Worm (Caenorhabditis elegans) whole organism, L2 larva: ENCODE data around the gene D1005.6.
A peak's percentile ranks its signal among the peaks of the same experiment; 100 is the strongest.

Experiments used
- C34F6.9 ChIP-seq: fragments of 150-350 bp; optimal IDR thresholded peaks from 2 replicates; lab custom pipeline; 2014; ENCODE audit warnings: missing biosample characterization, missing genetic modification characterization
- R02D3.7 ChIP-seq: fragments of 150-350 bp; optimal IDR thresholded peaks from 2 replicates; lab custom pipeline; 2014; ENCODE audit warnings: missing biosample characterization, missing genetic modification characterization
- Y55F3AM.14 ChIP-seq: fragments of 200-800 bp; sonication (Bioruptor generic); optimal IDR thresholded peaks from 2 replicates; lab custom pipeline; 2018; ENCODE audit warnings: mild to moderate bottlenecking, missing genetic modification characterization, missing compliant biosample characterization
- alr-1 ChIP-seq: fragments of 150-350 bp; optimal IDR thresholded peaks from 2 replicates; lab custom pipeline; 2014; ENCODE audit warnings: missing biosample characterization, missing genetic modification characterization
- aly-2 ChIP-seq: fragments of 150-350 bp; optimal IDR thresholded peaks from 2 replicates; lab custom pipeline; 2014; ENCODE audit warnings: missing biosample characterization, missing genetic modification characterization
- ama-1 ChIP-seq: fragments of 150-350 bp; optimal IDR thresholded peaks from 2 replicates; lab custom pipeline; 2018; ENCODE audit warnings: inconsistent platforms
- ceh-82 ChIP-seq: fragments of 150-350 bp; optimal IDR thresholded peaks from 2 replicates; lab custom pipeline; 2014; ENCODE audit warnings: missing biosample characterization, missing genetic modification characterization
- crh-2 ChIP-seq: sonication (generic microtip); optimal IDR thresholded peaks from 2 replicates; lab custom pipeline; 2017; ENCODE audit warnings: missing biosample characterization, missing genetic modification characterization
- dmd-4 ChIP-seq: sonication (generic microtip); optimal IDR thresholded peaks from 2 replicates; lab custom pipeline; 2017; ENCODE audit warnings: missing biosample characterization, missing genetic modification characterization
- egl-27 ChIP-seq: sonication (generic microtip); optimal IDR thresholded peaks from 3 replicates; lab custom pipeline; 2017; ENCODE audit warnings: missing biosample characterization, missing genetic modification reagents, missing genetic modification characterization
- elt-3 ChIP-seq: sonication (generic microtip); optimal IDR thresholded peaks from 2 replicates; lab custom pipeline; 2017; ENCODE audit warnings: missing biosample characterization, missing genetic modification characterization
- fos-1 ChIP-seq: fragments of 150-350 bp; optimal IDR thresholded peaks from 2 replicates; lab custom pipeline; 2014; ENCODE audit warnings: missing biosample characterization, missing genetic modification characterization
- gmeb-1 ChIP-seq: fragments of 150-350 bp; optimal IDR thresholded peaks from 2 replicates; lab custom pipeline; 2014; ENCODE audit warnings: missing biosample characterization, missing genetic modification characterization
- lin-11 ChIP-seq: fragments of 150-350 bp; sonication (generic microtip); optimal IDR thresholded peaks from 2 replicates; lab custom pipeline; 2014; ENCODE audit warnings: missing biosample characterization, missing genetic modification characterization, inconsistent platforms, mixed read lengths
- lin-13 ChIP-seq: fragments of 150-350 bp; optimal IDR thresholded peaks from 2 replicates; lab custom pipeline; 2014; ENCODE audit warnings: missing biosample characterization, missing genetic modification reagents, missing genetic modification characterization
- lin-39 ChIP-seq: fragments of 150-350 bp; optimal IDR thresholded peaks from 2 replicates; lab custom pipeline; 2014; ENCODE audit warnings: missing biosample characterization, missing genetic modification reagents, missing genetic modification characterization
- mbf-1 ChIP-seq: sonication (generic microtip); optimal IDR thresholded peaks from 2 replicates; lab custom pipeline; 2017; ENCODE audit warnings: missing biosample characterization, missing genetic modification characterization
- mdl-1 ChIP-seq, 2 experiments: fragments of 150-350 bp in 1 of 2; sonication (generic microtip) in 1 of 2; optimal IDR thresholded peaks; 2 replicates each; lab custom pipeline; 2017; ENCODE audit warnings: missing biosample characterization in 2 of 2, missing genetic modification characterization in 2 of 2
- nhr-11 ChIP-seq: fragments of 150-350 bp; optimal IDR thresholded peaks from 2 replicates; lab custom pipeline; 2014; ENCODE audit warnings: missing biosample characterization, missing genetic modification characterization
- nhr-129 ChIP-seq: fragments of 150-350 bp; optimal IDR thresholded peaks from 2 replicates; lab custom pipeline; 2014; ENCODE audit warnings: missing biosample characterization, missing genetic modification characterization
- nhr-21 ChIP-seq: fragments of 150-350 bp; optimal IDR thresholded peaks from 2 replicates; lab custom pipeline; 2014; ENCODE audit warnings: missing biosample characterization, missing genetic modification characterization
- nhr-237 ChIP-seq: fragments of 150-350 bp; optimal IDR thresholded peaks from 2 replicates; lab custom pipeline; 2014; ENCODE audit warnings: missing biosample characterization, missing genetic modification characterization
- peb-1 ChIP-seq: fragments of 150-350 bp; optimal IDR thresholded peaks from 2 replicates; lab custom pipeline; 2014; ENCODE audit warnings: missing biosample characterization, missing genetic modification characterization
- sem-4 ChIP-seq: fragments of 150-350 bp; optimal IDR thresholded peaks from 2 replicates; lab custom pipeline; 2014; ENCODE audit warnings: missing biosample characterization, missing genetic modification reagents, missing genetic modification characterization
- skn-1 ChIP-seq: sonication (generic microtip); optimal IDR thresholded peaks from 2 replicates; lab custom pipeline; 2017; ENCODE audit warnings: missing biosample characterization, missing genetic modification characterization
- sma-3 ChIP-seq: sonication (generic microtip); optimal IDR thresholded peaks from 2 replicates; lab custom pipeline; 2016; ENCODE audit warnings: missing genetic modification reagents, missing genetic modification characterization, missing compliant biosample characterization
- sma-9 ChIP-seq, 2 experiments: fragments of 150-350 bp in 1 of 2; sonication (generic microtip) in 1 of 2; optimal IDR thresholded peaks; 2 replicates each; lab custom pipeline; 2014 to 2016; ENCODE audit warnings: missing genetic modification characterization in 2 of 2, mild to moderate bottlenecking in 1 of 2, missing biosample characterization in 1 of 2, missing compliant biosample characterization in 1 of 2, missing genetic modification reagents in 1 of 2, moderate library complexity in 1 of 2
- snpc-4 ChIP-seq: fragments of 150-350 bp; optimal IDR thresholded peaks from 2 replicates; lab custom pipeline; 2014; ENCODE audit warnings: missing biosample characterization, missing genetic modification characterization
- unc-39 ChIP-seq: fragments of 150-350 bp; optimal IDR thresholded peaks from 2 replicates; lab custom pipeline; 2014; ENCODE audit warnings: missing biosample characterization, missing genetic modification characterization
- unc-55 ChIP-seq: fragments of 150-350 bp; sonication (generic microtip); optimal IDR thresholded peaks from 3 replicates; lab custom pipeline; 2014; ENCODE audit warnings: missing biosample characterization, missing genetic modification reagents, missing genetic modification characterization
- unc-62 ChIP-seq: fragments of 150-350 bp; optimal IDR thresholded peaks from 2 replicates; lab custom pipeline; 2014; ENCODE audit warnings: missing biosample characterization, missing genetic modification reagents, missing genetic modification characterization
- zag-1 ChIP-seq: fragments of 150-350 bp; optimal IDR thresholded peaks from 2 replicates; lab custom pipeline; 2014; ENCODE audit warnings: missing biosample characterization, missing genetic modification characterization
- ztf-1 ChIP-seq: fragments of 200-800 bp; sonication (Bioruptor generic); conservative IDR thresholded peaks from 2 replicates; pipeline ENCODE4 v1.3.6; 2022; ENCODE audit warnings: missing genetic modification characterization, missing compliant biosample characterization
- ztf-11 ChIP-seq: sonication (generic microtip); optimal IDR thresholded peaks from 2 replicates; lab custom pipeline; 2017; ENCODE audit warnings: missing biosample characterization, missing genetic modification characterization

Gene D1005.6

DNA sequence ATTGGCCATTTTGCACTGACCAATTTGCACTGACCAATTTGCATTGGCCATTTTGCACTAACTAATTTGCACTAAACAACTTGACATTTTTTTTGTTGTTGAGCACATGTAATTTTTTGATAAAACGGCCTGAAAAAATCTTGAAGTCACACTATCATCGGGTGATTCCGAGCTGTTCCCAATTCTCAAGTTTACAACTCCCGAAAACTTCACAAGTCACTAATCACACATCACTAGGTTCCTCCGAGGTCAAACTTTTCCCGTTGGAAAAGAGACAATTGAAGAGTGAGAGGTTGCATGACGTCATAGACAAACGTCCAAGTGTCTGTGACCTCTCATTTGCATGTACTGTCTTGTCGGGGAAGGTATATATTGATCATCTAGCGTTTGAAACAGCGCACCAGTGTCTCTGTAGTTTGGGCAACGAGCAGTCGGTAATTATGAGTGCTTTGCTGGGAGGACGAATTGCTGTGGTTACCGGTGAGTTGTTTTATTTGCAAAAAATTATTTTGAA is 21.6 kb upstream of the D1005.6 start, which contains the start of the genes D1005.10 and dhs-25 (continued):
- peak; percentile 98 for TF ChIP-seq sma-9 (GFP tag; optimal IDR thresholded peaks at IDR 0.05; lab: Kevin White, UChicago)
- TF ChIP-seq sma-9 (tag; optimal IDR thresholded peaks at IDR 0.05; lab: Kevin White, UChicago): no peak
- no peak for TF ChIP-seq skn-1 (tag; lab: Kevin White, UChicago)
- TF ChIP-seq ztf-11: no peak
- TF ChIP-seq elt-3 (tag; lab: Kevin White, UChicago): no peak
- no peak for TF ChIP-seq aly-2 (tag; lab: Kevin White, UChicago)
- TF ChIP-seq snpc-4 (tag; lab: Kevin White, UChicago): no peak
- peak; percentile 72 for TF ChIP-seq C34F6.9
- peak; percentile 87 for TF ChIP-seq sma-3

ce11 chrX:1485718-1486117 is 21.1 kb upstream of the D1005.6 start, which contains the start of gene D1005.4:
D1005.4 (minus strand) TSS chrX:1485818.
- TF ChIP-seq zag-1 (tag; lab: Kevin White, UChicago) (no peak), R02D3.7 (tag; lab: Kevin White, UChicago) (no peak), nhr-237 (tag; lab: Kevin White, UChicago) (no peak), nhr-11 (no peak)

- no peak for TF ChIP-seq lin-13 (GFP tag; lab: Kevin White, UChicago)
These were observed 18.6 kb upstream of the D1005.6 start for ce11 chrX:1483229-1483628.

DNA sequence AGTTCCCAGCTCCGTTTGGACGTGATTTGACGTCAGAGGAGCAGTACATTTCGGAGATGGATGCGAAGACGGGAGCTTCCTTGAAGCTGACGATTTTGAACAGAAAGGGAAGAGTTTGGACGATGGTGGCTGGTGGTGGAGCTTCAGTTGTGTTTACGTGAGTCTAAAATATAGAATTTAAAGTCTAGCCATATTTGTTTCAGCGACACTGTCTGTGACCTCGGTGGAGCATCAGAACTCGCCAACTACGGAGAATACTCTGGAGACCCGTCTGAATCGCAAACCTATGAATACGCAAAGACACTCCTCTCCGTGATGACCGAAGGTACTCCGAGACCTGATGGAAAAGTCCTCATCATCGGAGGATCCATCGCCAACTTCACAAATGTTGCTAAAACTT is 16.0 kb upstream of the D1005.6 start:
- TF ChIP-seq egl-27 (tag; lab: Kevin White, UChicago): no peak
- no peak for TF ChIP-seq lin-11
- TF ChIP-seq sem-4 (tag; lab: Kevin White, UChicago): no peak
- no peak for TF ChIP-seq dmd-4 (tag; lab: Kevin White, UChicago)
- TF ChIP-seq nhr-11: no peak
- no peak for TF ChIP-seq sma-3
- no peak for TF ChIP-seq Y55F3AM.14 (GFP tag; lab: Kevin White, UChicago)
- no peak for TF ChIP-seq ztf-11
- no peak for TF ChIP-seq unc-39 (tag; lab: Kevin White, UChicago)
- no peak for TF ChIP-seq R02D3.7 (tag; lab: Kevin White, UChicago)
- TF ChIP-seq nhr-237 (tag; lab: Kevin White, UChicago): no peak
- no peak for TF ChIP-seq elt-3 (tag; lab: Kevin White, UChicago)
- TF ChIP-seq nhr-21 (tag; lab: Kevin White, UChicago): no peak
- no peak for TF ChIP-seq unc-62 (GFP tag; lab: Kevin White, UChicago)
- no peak for TF ChIP-seq mbf-1 (tag; lab: Kevin White, UChicago)
- TF ChIP-seq lin-39: no peak
- TF ChIP-seq ztf-1 (GFP tag; lab: Robert Waterston, UW): no peak
- TF ChIP-seq, all 48 proteins: peak for 0

ce11 chrX:1479637-1480036 is 15.0 kb upstream of the D1005.6 start:
- no peak for TF ChIP-seq gmeb-1 (tag; lab: Kevin White, UChicago)
- TF ChIP-seq fos-1 (tag; lab: Kevin White, UChicago): no peak
- TF ChIP-seq lin-11: no peak
- TF ChIP-seq sma-9 (GFP tag; optimal IDR thresholded peaks at IDR 0.05; lab: Kevin White, UChicago): peak; percentile 29
- no peak for TF ChIP-seq sma-9 (tag; optimal IDR thresholded peaks at IDR 0.05; lab: Kevin White, UChicago)
- peak; percentile 18 for TF ChIP-seq nhr-129 (tag; lab: Kevin White, UChicago)

ce11 chrX:1479190-1479589 is 14.6 kb upstream of the D1005.6 start, which contains the start of gene acly-1:
acly-1 (plus strand) TSS chrX:1479542.
- peak; percentile 30 for TF ChIP-seq nhr-129 (tag; lab: Kevin White, UChicago)
- TF ChIP-seq alr-1 (tag; lab: Kevin White, UChicago): no peak
- TF ChIP-seq crh-2 (tag; lab: Kevin White, UChicago): peak; percentile 28
- TF ChIP-seq sem-4 (tag; lab: Kevin White, UChicago): no peak
- no peak for TF ChIP-seq unc-62 (GFP tag; lab: Kevin White, UChicago)
- no peak for TF ChIP-seq ama-1
- TF ChIP-seq C34F6.9: peak; percentile 26
- TF ChIP-seq unc-55: peak; percentile 50
- no peak for TF ChIP-seq peb-1 (tag; lab: Kevin White, UChicago)
- TF ChIP-seq mdl-1 (tag; optimal IDR thresholded peaks at IDR 0.05; lab: Kevin White, UChicago): no peak
- no peak for TF ChIP-seq ceh-82
- TF ChIP-seq sma-9 (GFP tag; optimal IDR thresholded peaks at IDR 0.05; lab: Kevin White, UChicago): no peak
- no peak for TF ChIP-seq sma-9 (tag; optimal IDR thresholded peaks at IDR 0.05; lab: Kevin White, UChicago)
- no peak for TF ChIP-seq aly-2 (tag; lab: Kevin White, UChicago)
- TF ChIP-seq, all 48 proteins: peak for 4
